Worm (Caenorhabditis elegans) whole organism, late embryonic: Measurements from ENCODE around the gene ubc-26.

ENCODE experiments used
- C38D4.7 ChIP-seq: fragments of 200-800 bp; sonication (Bioruptor generic); optimal IDR thresholded peaks from 2 replicates; lab custom pipeline; 2018; ENCODE audit warnings: mild to moderate bottlenecking, missing genetic modification characterization, moderate library complexity, missing compliant biosample characterization
- F13H6.1 ChIP-seq: sonication (generic microtip); optimal IDR thresholded peaks from 2 replicates; lab custom pipeline; 2016; ENCODE audit warnings: missing genetic modification characterization, missing compliant biosample characterization
- K02D7.2 ChIP-seq: sonication (generic microtip); optimal IDR thresholded peaks from 2 replicates; lab custom pipeline; 2017; ENCODE audit warnings: mild to moderate bottlenecking, missing genetic modification characterization, missing compliant biosample characterization
- Y22D7AL.16 ChIP-seq: sonication (generic microtip); optimal IDR thresholded peaks from 2 replicates; lab custom pipeline; 2016; ENCODE audit warnings: missing genetic modification characterization, missing compliant biosample characterization
- ama-1 ChIP-seq: fragments of 150-350 bp; optimal IDR thresholded peaks from 2 replicates; lab custom pipeline; 2014
- ceh-14 ChIP-seq: sonication (generic microtip); optimal IDR thresholded peaks from 2 replicates; lab custom pipeline; 2016; ENCODE audit warnings: missing genotype, missing genetic modification characterization, missing compliant biosample characterization
- ceh-18 ChIP-seq: sonication (generic microtip); optimal IDR thresholded peaks from 2 replicates; lab custom pipeline; 2016; ENCODE audit warnings: missing genetic modification characterization, missing compliant biosample characterization
- ceh-22 ChIP-seq: sonication (generic microtip); optimal IDR thresholded peaks from 2 replicates; lab custom pipeline; 2017; ENCODE audit warnings: missing biosample characterization, missing genetic modification characterization
- ceh-24 ChIP-seq: sonication (generic microtip); optimal IDR thresholded peaks from 2 replicates; lab custom pipeline; 2016; ENCODE audit warnings: mild to moderate bottlenecking, missing genetic modification characterization, missing compliant biosample characterization
- ceh-31 ChIP-seq: sonication (generic microtip); optimal IDR thresholded peaks from 2 replicates; lab custom pipeline; 2016; ENCODE audit warnings: missing genetic modification characterization, missing compliant biosample characterization
- ceh-34 ChIP-seq: sonication (generic microtip); optimal IDR thresholded peaks from 2 replicates; lab custom pipeline; 2016; ENCODE audit warnings: mild to moderate bottlenecking, missing genetic modification characterization, missing compliant biosample characterization
- ceh-48 ChIP-seq: sonication (generic microtip); optimal IDR thresholded peaks from 2 replicates; lab custom pipeline; 2016; ENCODE audit warnings: missing genetic modification characterization, inconsistent platforms, missing compliant biosample characterization
- che-1 ChIP-seq: sonication (generic microtip); optimal IDR thresholded peaks from 2 replicates; lab custom pipeline; 2016; ENCODE audit warnings: mild to moderate bottlenecking, missing genetic modification characterization, missing compliant biosample characterization
- elt-2 ChIP-seq: sonication (generic microtip); optimal IDR thresholded peaks from 2 replicates; lab custom pipeline; 2016; ENCODE audit warnings: missing genetic modification reagents, missing genetic modification characterization, missing compliant biosample characterization
- elt-4 ChIP-seq: sonication (generic microtip); optimal IDR thresholded peaks from 2 replicates; lab custom pipeline; 2016; ENCODE audit warnings: missing genetic modification characterization, missing compliant biosample characterization
- ets-4 ChIP-seq: sonication (generic microtip); optimal IDR thresholded peaks from 2 replicates; lab custom pipeline; 2016; ENCODE audit warnings: missing genetic modification characterization, missing compliant biosample characterization
- fkh-6 ChIP-seq: sonication (generic microtip); optimal IDR thresholded peaks from 2 replicates; lab custom pipeline; 2016; ENCODE audit warnings: missing genetic modification characterization, missing compliant biosample characterization
- hlh-15 ChIP-seq: sonication (generic microtip); optimal IDR thresholded peaks from 2 replicates; lab custom pipeline; 2016; ENCODE audit warnings: missing genetic modification characterization, missing compliant biosample characterization
- hlh-30 ChIP-seq: sonication (generic microtip); optimal IDR thresholded peaks from 2 replicates; lab custom pipeline; 2017; ENCODE audit warnings: antibody characterized with exemption, missing genetic modification characterization, missing compliant biosample characterization; ENCODE audit not compliant: insufficient read depth
- hlh-6 ChIP-seq: sonication (generic microtip); optimal IDR thresholded peaks from 2 replicates; lab custom pipeline; 2016; ENCODE audit warnings: missing genotype, missing genetic modification characterization, missing compliant biosample characterization
- mec-3 ChIP-seq: sonication (generic microtip); optimal IDR thresholded peaks from 2 replicates; lab custom pipeline; 2016; ENCODE audit warnings: borderline replicate concordance, missing genetic modification characterization, missing compliant biosample characterization
- nhr-11 ChIP-seq: fragments of 150-350 bp; optimal IDR thresholded peaks from 2 replicates; lab custom pipeline; 2014; ENCODE audit warnings: missing biosample characterization, missing genetic modification characterization
- npax-4 ChIP-seq: sonication (generic microtip); optimal IDR thresholded peaks from 2 replicates; lab custom pipeline; 2016; ENCODE audit warnings: missing genetic modification characterization, missing compliant biosample characterization
- pag-3 ChIP-seq: sonication (generic microtip); optimal IDR thresholded peaks from 2 replicates; lab custom pipeline; 2016; ENCODE audit warnings: missing compliant biosample characterization, missing genetic modification characterization, borderline replicate concordance
- pat-9 ChIP-seq: fragments of 200-800 bp; sonication (Bioruptor generic); optimal IDR thresholded peaks from 2 replicates; lab custom pipeline; 2018; ENCODE audit warnings: mild to moderate bottlenecking, missing genetic modification characterization, moderate library complexity, missing compliant biosample characterization
- pha-2 ChIP-seq: sonication (generic microtip); optimal IDR thresholded peaks from 2 replicates; lab custom pipeline; 2017; ENCODE audit warnings: mild to moderate bottlenecking, missing genetic modification characterization, missing compliant biosample characterization
- pha-4 ChIP-seq: fragments of 150-350 bp; optimal IDR thresholded peaks from 2 replicates; lab custom pipeline; 2018; ENCODE audit warnings: missing biosample characterization, missing genetic modification reagents, missing genetic modification characterization
- rnt-1 ChIP-seq: sonication (generic microtip); optimal IDR thresholded peaks from 2 replicates; lab custom pipeline; 2016; ENCODE audit warnings: missing genetic modification characterization, missing compliant biosample characterization
- sdc-2 ChIP-seq: sonication (generic microtip); optimal IDR thresholded peaks from 2 replicates; lab custom pipeline; 2016; ENCODE audit warnings: missing genotype, missing genetic modification characterization, missing compliant biosample characterization
- sox-4 ChIP-seq: sonication (generic microtip); optimal IDR thresholded peaks from 2 replicates; lab custom pipeline; 2017; ENCODE audit warnings: mild to moderate bottlenecking, missing genetic modification characterization, inconsistent platforms, missing compliant biosample characterization
- syd-9 ChIP-seq: sonication (generic microtip); optimal IDR thresholded peaks from 2 replicates; lab custom pipeline; 2016; ENCODE audit warnings: mild to moderate bottlenecking, missing genetic modification characterization, moderate library complexity, missing compliant biosample characterization
- unc-3 ChIP-seq, 2 experiments: fragments of 200-800 bp in 1 of 2; sonication (Bioruptor generic) in 1 of 2; sonication (generic microtip) in 1 of 2; conservative IDR thresholded peaks in 1 of 2; optimal IDR thresholded peaks in 1 of 2; 2 replicates each; pipeline versions ENCODE4 v1.3.6 to Lab custom; 2016 to 2022; ENCODE audit warnings: missing compliant biosample characterization in 2 of 2, missing genetic modification characterization in 2 of 2, missing genetic modification reagents in 1 of 2
- unc-86 ChIP-seq: sonication (generic microtip); optimal IDR thresholded peaks from 2 replicates; lab custom pipeline; 2016; ENCODE audit warnings: missing genetic modification characterization, missing compliant biosample characterization

Gene ubc-26

DNA sequence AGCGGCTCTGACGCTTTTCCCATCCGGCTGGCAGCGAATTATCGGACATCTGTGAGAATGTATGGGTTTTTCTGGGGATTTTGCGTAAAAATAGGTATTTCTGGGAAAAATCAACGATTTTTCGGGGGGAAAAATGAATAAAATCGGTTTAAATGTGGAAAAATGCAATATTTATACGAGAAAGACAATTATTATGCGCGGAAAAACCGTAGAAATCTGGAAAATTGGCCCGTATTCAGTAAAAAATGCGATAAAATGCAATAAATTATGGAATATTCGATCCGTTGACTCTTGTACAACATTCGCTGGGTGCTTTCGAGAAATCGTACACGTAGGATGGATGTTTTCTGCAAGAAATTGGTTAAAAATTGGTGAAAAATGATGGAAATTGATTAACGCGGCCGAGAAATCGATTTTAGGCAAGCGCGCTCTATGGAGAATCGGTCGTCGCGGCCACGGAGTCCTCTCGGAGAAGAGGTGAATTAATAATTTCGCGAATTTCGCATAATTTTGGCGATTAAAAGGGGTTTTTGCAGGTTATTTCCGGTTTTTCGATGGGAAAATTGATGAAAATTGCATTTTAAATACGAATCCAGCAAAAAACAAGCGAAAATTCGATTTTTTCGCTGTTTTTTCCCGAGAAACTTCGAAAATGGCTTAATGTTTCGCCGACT, 11.1 kb downstream of the ubc-26 start, which contains the start of gene pinn-1 (continued):
- TF ChIP-seq mec-3 (tag; lab: Kevin White, UChicago) (peak; percentile 68), ets-4 (tag; lab: Kevin White, UChicago) (peak; percentile 98), hlh-15 (tag; lab: Kevin White, UChicago) (no peak), F13H6.1 (tag; lab: Kevin White, UChicago) (peak; percentile 56), hlh-30 (tag; lab: Kevin White, UChicago) (no peak), ceh-18 (tag; lab: Kevin White, UChicago) (peak; percentile 57), ceh-34 (peak; percentile 46)

DNA sequence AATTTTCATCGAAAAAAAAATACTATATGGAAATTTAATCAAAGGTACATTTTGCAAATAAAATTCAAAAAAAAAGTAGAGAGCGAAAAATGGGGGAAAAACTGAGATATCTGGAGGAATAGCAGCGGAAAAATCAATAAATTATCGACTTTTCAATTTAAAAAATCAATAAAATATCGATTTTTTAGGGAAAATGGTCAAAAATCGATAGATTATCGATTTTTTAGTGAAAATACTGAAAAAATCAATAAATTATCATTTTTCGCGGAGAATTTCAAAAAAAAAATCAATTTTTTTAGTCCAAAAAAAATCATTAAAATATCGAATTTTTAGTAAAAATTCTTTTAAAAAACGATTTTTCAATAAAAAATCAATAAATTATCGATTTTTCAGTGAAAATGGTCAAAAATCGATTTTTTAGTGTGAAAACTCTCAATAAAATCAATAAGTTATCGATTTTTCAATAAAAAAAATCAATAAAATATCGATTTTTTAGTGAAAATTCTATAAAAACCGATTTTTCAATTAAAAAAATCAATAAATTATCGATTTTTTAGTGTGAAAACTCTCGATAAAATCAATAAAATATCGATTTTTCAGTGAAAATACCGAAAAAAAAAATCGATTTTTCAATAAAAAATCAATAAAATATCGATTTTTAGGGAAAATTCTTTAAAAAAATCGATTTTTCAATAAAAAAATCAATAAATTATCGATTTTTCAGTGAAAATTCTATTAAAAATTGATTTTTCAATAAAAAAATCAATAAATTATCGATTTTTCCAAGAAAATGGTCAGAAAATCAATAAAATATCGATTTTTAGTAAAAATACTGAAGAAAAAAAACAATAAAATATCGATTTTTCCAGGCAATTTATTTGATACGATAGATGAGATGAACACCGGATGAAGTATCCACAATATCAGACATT, 14.4 kb downstream of the ubc-26 start:
- TF ChIP-seq sox-4 (tag; lab: Kevin White, UChicago) (no peak), nhr-11 (tag; lab: Kevin White, UChicago) (no peak), ceh-48 (tag; lab: Kevin White, UChicago) (peak; percentile 23)

DNA sequence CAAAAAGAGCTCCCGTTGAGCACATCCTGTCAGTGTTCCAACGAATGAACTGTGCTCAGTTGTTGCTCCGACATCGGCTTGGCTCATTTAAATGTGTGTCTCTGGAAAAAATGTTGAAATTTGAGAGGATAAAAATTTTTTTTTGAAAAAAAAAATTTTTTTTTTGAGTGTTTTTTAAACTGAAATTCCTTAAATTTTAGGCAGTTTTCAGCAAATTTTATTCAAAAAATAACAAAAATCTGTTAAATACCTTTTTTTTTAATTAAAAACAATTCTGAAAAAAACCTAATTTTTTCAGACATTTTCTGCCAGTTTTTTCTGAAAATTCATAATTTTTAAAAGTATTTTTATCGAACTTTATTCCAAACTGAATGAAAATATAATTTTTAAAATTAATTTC, 15.3 kb downstream of the ubc-26 start, which contains the start of gene pigw-1:
Gene pigw-1, minus strand, starts transcription at position 101 of the 400 bp plus-strand sequence.
- TF ChIP-seq C38D4.7 (GFP tag; lab: Kevin White, UChicago): no peak

DNA sequence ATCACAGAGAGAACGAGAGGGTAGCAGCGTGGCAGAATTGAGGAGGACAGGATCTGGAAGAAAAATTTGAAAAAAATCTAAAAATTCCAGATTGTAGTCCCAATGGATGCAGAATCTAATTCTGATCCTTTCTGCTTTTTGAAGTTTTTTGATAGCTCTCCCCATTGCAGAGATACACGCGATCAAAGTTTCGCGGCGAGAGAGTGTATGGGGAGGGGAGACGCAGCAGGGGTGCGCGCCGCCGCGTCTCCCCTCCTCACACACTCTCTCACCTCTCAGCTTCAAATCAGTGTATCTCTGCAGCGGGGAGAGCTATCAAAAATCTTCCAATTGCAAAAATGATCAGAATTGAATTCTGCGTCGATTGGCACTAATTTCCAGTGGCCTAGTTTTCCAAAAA, 19.1 kb downstream of the ubc-26 start:
- TF ChIP-seq ceh-18 (tag; lab: Kevin White, UChicago) (no peak), pag-3 (tag; lab: Kevin White, UChicago) (no peak), sdc-2 (no peak), ceh-31 (tag; lab: Kevin White, UChicago) (no peak), F13H6.1 (tag; lab: Kevin White, UChicago) (no peak), rnt-1 (tag; lab: Kevin White, UChicago) (no peak), npax-4 (tag; lab: Kevin White, UChicago) (no peak), C38D4.7 (GFP tag; lab: Kevin White, UChicago) (no peak)
- TF ChIP-seq, all 69 proteins: peak for 0

DNA sequence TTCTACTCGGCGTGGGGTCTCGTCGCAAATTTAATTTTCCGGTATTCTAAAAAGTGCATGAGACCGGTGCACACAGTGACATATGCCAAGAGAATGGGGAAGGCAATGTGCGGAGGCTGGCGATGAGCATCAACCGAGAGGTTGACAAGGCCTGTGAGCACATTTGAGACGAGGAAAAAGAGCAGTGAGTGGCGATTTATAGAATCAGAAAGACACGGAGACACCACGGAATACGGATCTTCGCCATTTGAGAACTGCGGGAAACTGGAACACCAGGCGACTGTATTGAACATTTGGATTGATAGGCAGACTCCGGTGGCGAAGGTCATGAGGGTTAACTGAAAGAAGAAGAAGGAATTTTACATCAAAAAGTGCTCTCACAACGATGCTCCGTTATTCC, 21.2 kb downstream of the ubc-26 start:
- TF ChIP-seq Y22D7AL.16 (tag; lab: Kevin White, UChicago) (no peak), fkh-6 (no peak), pat-9 (no peak), ama-1 (lab: Kevin White, UChicago) (no peak), ceh-14 (tag; lab: Kevin White, UChicago) (no peak), syd-9 (tag; lab: Kevin White, UChicago) (no peak), ceh-24 (tag; lab: Kevin White, UChicago) (no peak), hlh-6 (tag; lab: Kevin White, UChicago) (no peak), ceh-18 (tag; lab: Kevin White, UChicago) (no peak), sox-4 (tag; lab: Kevin White, UChicago) (no peak), pha-4 (tag; lab: Kevin White, UChicago) (no peak), elt-4 (tag; lab: Kevin White, UChicago) (no peak), pha-2 (no peak), elt-2 (tag; lab: Kevin White, UChicago) (no peak), unc-86 (tag; lab: Kevin White, UChicago) (no peak), K02D7.2 (tag; lab: Kevin White, UChicago) (no peak), che-1 (tag; lab: Kevin White, UChicago) (no peak), unc-3 (GFP tag; conservative IDR thresholded peaks at IDR 0.05; lab: Robert Waterston, UW) (no peak), unc-3 (tag; optimal IDR thresholded peaks at IDR 0.05; lab: Kevin White, UChicago) (no peak), ceh-22 (no peak), nhr-11 (tag; lab: Kevin White, UChicago) (no peak)
